Fruit fly (Drosophila melanogaster) whole organism, pupa: ENCODE measurements around the gene fz2.

Source experiments
- CG10348 ChIP-seq: fragments of 200-800 bp; sonication (Bioruptor generic); IDR thresholded peaks from 2 replicates; pipeline ENCODE4 v1.3.6; 2022; ENCODE audit warnings: missing biosample characterization, missing genetic modification characterization
- CG12605 ChIP-seq: fragments of 200-800 bp; sonication (Bioruptor generic); IDR thresholded peaks from 2 replicates; pipeline ENCODE4 v1.3.6; 2022; ENCODE audit warnings: missing biosample characterization, missing genetic modification characterization
- CG13204 ChIP-seq: fragments of 200-800 bp; sonication (Bioruptor generic); optimal IDR thresholded peaks from 2 replicates; lab custom pipeline; 2018; ENCODE audit warnings: missing biosample characterization, mild to moderate bottlenecking, missing genetic modification characterization, moderate library complexity
- CG14655 ChIP-seq: fragments of 200-800 bp; sonication (Bioruptor generic); optimal IDR thresholded peaks from 3 replicates; lab custom pipeline; 2017; ENCODE audit warnings: mild to moderate bottlenecking, missing biosample characterization, missing genetic modification reagents, missing genetic modification characterization
- CG15710 ChIP-seq: fragments of 200-800 bp; sonication (Bioruptor generic); optimal IDR thresholded peaks from 2 replicates; lab custom pipeline; 2018; ENCODE audit warnings: missing biosample characterization, mild to moderate bottlenecking, missing genetic modification characterization, moderate library complexity
- CG17806 ChIP-seq: fragments of 200-800 bp; sonication (Bioruptor generic); optimal IDR thresholded peaks from 2 replicates; lab custom pipeline; 2018; ENCODE audit warnings: missing biosample characterization, mild to moderate bottlenecking, missing genetic modification characterization, moderate library complexity
- CG32121 ChIP-seq: fragments of 200-800 bp; sonication (Bioruptor generic); IDR thresholded peaks from 2 replicates; pipeline ENCODE4 v1.3.6; 2022; ENCODE audit warnings: missing biosample characterization, missing genetic modification characterization
- CG34367 ChIP-seq: fragments of 200-800 bp; sonication (Bioruptor generic); optimal IDR thresholded peaks from 2 replicates; lab custom pipeline; 2018; ENCODE audit warnings: missing biosample characterization, mild to moderate bottlenecking, missing genetic modification characterization
- CG4496 ChIP-seq: fragments of 200-800 bp; sonication (Bioruptor generic); IDR thresholded peaks from 3 replicates; pipeline ENCODE4 v1.3.6; 2022; ENCODE audit warnings: missing biosample characterization, missing genetic modification characterization
- CG8159 ChIP-seq: fragments of 200-800 bp; sonication (Bioruptor generic); optimal IDR thresholded peaks from 3 replicates; lab custom pipeline; 2018; ENCODE audit warnings: missing biosample characterization, mild to moderate bottlenecking, missing genetic modification characterization, moderate library complexity
- CG8301 ChIP-seq: fragments of 200-800 bp; sonication (Bioruptor generic); optimal IDR thresholded peaks from 2 replicates; lab custom pipeline; 2018; ENCODE audit warnings: missing biosample characterization, mild to moderate bottlenecking, missing genetic modification characterization
- CG9948 ChIP-seq: fragments of 200-800 bp; sonication (Bioruptor generic); optimal IDR thresholded peaks from 2 replicates; lab custom pipeline; 2018; ENCODE audit warnings: missing biosample characterization, mild to moderate bottlenecking, missing genetic modification characterization, moderate library complexity
- D1 ChIP-seq: fragments of 200-800 bp; sonication (Bioruptor generic); optimal IDR thresholded peaks from 2 replicates; lab custom pipeline; 2018; ENCODE audit warnings: missing biosample characterization, mild to moderate bottlenecking, missing genetic modification characterization, moderate library complexity
- EcR ChIP-seq: fragments of 200-800 bp; sonication (Bioruptor generic); optimal IDR thresholded peaks from 3 replicates; lab custom pipeline; 2019; ENCODE audit warnings: missing biosample characterization, missing genetic modification characterization, mild to moderate bottlenecking, moderate library complexity, missing genetic modification reagents
- Ets98B ChIP-seq: fragments of 200-800 bp; sonication (Bioruptor generic); IDR thresholded peaks from 2 replicates; pipeline ENCODE4 v1.3.6; 2022; ENCODE audit warnings: missing biosample characterization, missing genetic modification characterization
- Pif1A ChIP-seq: fragments of 200-800 bp; sonication (Bioruptor generic); optimal IDR thresholded peaks from 3 replicates; lab custom pipeline; 2016; ENCODE audit warnings: missing biosample characterization, missing genetic modification characterization
- Pif1B ChIP-seq: fragments of 200-800 bp; sonication (Bioruptor generic); optimal IDR thresholded peaks from 3 replicates; lab custom pipeline; 2016; ENCODE audit warnings: missing biosample characterization, missing genetic modification characterization
- Snoo ChIP-seq: fragments of 200-800 bp; sonication (Bioruptor generic); optimal IDR thresholded peaks from 3 replicates; lab custom pipeline; 2017; ENCODE audit warnings: missing biosample characterization, mild to moderate bottlenecking, missing genetic modification characterization, inconsistent platforms
- fd96Ca ChIP-seq: fragments of 200-800 bp; sonication (Bioruptor generic); IDR thresholded peaks from 3 replicates; pipeline ENCODE4 v1.3.6; 2022; ENCODE audit warnings: missing biosample characterization, missing genetic modification characterization
- gl ChIP-seq: fragments of 200-800 bp; sonication (Bioruptor generic); optimal IDR thresholded peaks from 2 replicates; lab custom pipeline; 2018; ENCODE audit warnings: missing biosample characterization, mild to moderate bottlenecking, missing genetic modification characterization
- rn ChIP-seq: fragments of 200-800 bp; sonication (Bioruptor generic); IDR thresholded peaks from 2 replicates; pipeline ENCODE4 v1.3.6; 2022; ENCODE audit warnings: missing biosample characterization, missing genetic modification characterization

Gene fz2

dm6 chr3L:19236060-19236459 lies 887 bp upstream of the fz2 start, which contains the start of gene CG33647:
Gene CG33647 (plus strand): TSS chr3L:19236360.
- TF ChIP-seq gl (tag; lab: Kevin White, UChicago) = no peak
- no peak for TF ChIP-seq CG13204 (GFP tag; lab: Kevin White, UChicago)
- no peak for TF ChIP-seq D1 (tag; lab: Kevin White, UChicago)
- no peak for TF ChIP-seq CG15710 (tag; lab: Kevin White, UChicago)
- no peak for TF ChIP-seq Snoo (tag; lab: Kevin White, UChicago)
- no peak for TF ChIP-seq fd96Ca (GFP tag; lab: Robert Waterston, UW)
- no peak for TF ChIP-seq CG34367 (tag; lab: Kevin White, UChicago)
- no peak for TF ChIP-seq CG9948 (tag; lab: Kevin White, UChicago)
- no peak for TF ChIP-seq CG14655 (GFP tag; lab: Kevin White, UChicago)
- no peak for TF ChIP-seq CG17806 (tag; lab: Kevin White, UChicago)
- no peak for TF ChIP-seq Ets98B
- no peak for TF ChIP-seq rn (GFP tag; lab: Robert Waterston, UW)

dm6 chr3L:19233798-19234781 lies 1.1 kb downstream of the fz2 start:
- peak; percentile 26 for TF ChIP-seq CG9948 (tag; lab: Kevin White, UChicago)
- peak; percentile 80 for TF ChIP-seq fd96Ca (GFP tag; lab: Robert Waterston, UW)
- TF ChIP-seq CG15710 (tag; lab: Kevin White, UChicago) = peak; percentile 36
- TF ChIP-seq Ets98B = peak; percentile 87
- TF ChIP-seq EcR (GFP tag; lab: Kevin White, UChicago) = no peak
- peak; percentile 35 for TF ChIP-seq CG13204 (GFP tag; lab: Kevin White, UChicago)
- peak; percentile 46 for TF ChIP-seq CG34367 (tag; lab: Kevin White, UChicago)
- TF ChIP-seq CG32121 (GFP tag; lab: Robert Waterston, UW) = peak; percentile 21; the same call in 1 of the 2 replicates
- TF ChIP-seq CG8159 (tag; lab: Kevin White, UChicago) = peak; percentile 11
- 0 out of 2 replicates have a peak, but pooled peaks have one; percentile 42 for TF ChIP-seq rn (GFP tag; lab: Robert Waterston, UW)
- TF ChIP-seq CG8301 (tag; lab: Kevin White, UChicago) = peak; percentile 45
- no peak for TF ChIP-seq Snoo (tag; lab: Kevin White, UChicago)
- TF ChIP-seq gl (tag; lab: Kevin White, UChicago) = peak; percentile 65
- TF ChIP-seq CG4496 (GFP tag; lab: Robert Waterston, UW) = peak; percentile 90
- no peak for TF ChIP-seq D1 (tag; lab: Kevin White, UChicago)
- TF ChIP-seq CG14655 (GFP tag; lab: Kevin White, UChicago) = peak; percentile 79
- TF ChIP-seq CG10348 (GFP tag; lab: Robert Waterston, UW) = no peak
- TF ChIP-seq CG12605 (GFP tag; lab: Robert Waterston, UW) = peak; percentile 89

- TF ChIP-seq rn (GFP tag; lab: Robert Waterston, UW) (no peak), CG8159 (tag; lab: Kevin White, UChicago) (no peak), Pif1A (GFP tag; lab: Kevin White, UChicago) (no peak), CG14655 (GFP tag; lab: Kevin White, UChicago) (no peak), Ets98B (no peak), CG13204 (GFP tag; lab: Kevin White, UChicago) (no peak), Snoo (tag; lab: Kevin White, UChicago) (no peak), CG8301 (tag; lab: Kevin White, UChicago) (no peak), fd96Ca (GFP tag; lab: Robert Waterston, UW) (no peak), D1 (tag; lab: Kevin White, UChicago) (no peak), CG15710 (tag; lab: Kevin White, UChicago) (no peak), CG4496 (GFP tag; lab: Robert Waterston, UW) (no peak), CG12605 (GFP tag; lab: Robert Waterston, UW) (no peak), CG10348 (GFP tag; lab: Robert Waterston, UW) (no peak), CG17806 (tag; lab: Kevin White, UChicago) (no peak), CG34367 (tag; lab: Kevin White, UChicago) (no peak), CG9948 (tag; lab: Kevin White, UChicago) (no peak), Pif1B (GFP tag; lab: Kevin White, UChicago) (no peak), EcR (GFP tag; lab: Kevin White, UChicago) (no peak)
Observed at dm6 chr3L:19231608-19232007, 3.6 kb downstream of the fz2 start.

dm6 chr3L:19230801-19231547 lies 4.2 kb downstream of the fz2 start:
- TF ChIP-seq EcR (GFP tag; lab: Kevin White, UChicago) = peak; percentile 59
- peak; percentile 4 for TF ChIP-seq CG17806 (tag; lab: Kevin White, UChicago)
- TF ChIP-seq rn (GFP tag; lab: Robert Waterston, UW) = no peak
- peak; percentile 42 for TF ChIP-seq CG8159 (tag; lab: Kevin White, UChicago)
- TF ChIP-seq CG15710 (tag; lab: Kevin White, UChicago) = no peak
- TF ChIP-seq CG4496 (GFP tag; lab: Robert Waterston, UW) = no peak
- peak; percentile 53 for TF ChIP-seq CG13204 (GFP tag; lab: Kevin White, UChicago)
- TF ChIP-seq, all 21 proteins: peak for 4
